Worm (Caenorhabditis elegans): ENCODE results near the gene ctl-2.

ctl-2 gene

DNA sequence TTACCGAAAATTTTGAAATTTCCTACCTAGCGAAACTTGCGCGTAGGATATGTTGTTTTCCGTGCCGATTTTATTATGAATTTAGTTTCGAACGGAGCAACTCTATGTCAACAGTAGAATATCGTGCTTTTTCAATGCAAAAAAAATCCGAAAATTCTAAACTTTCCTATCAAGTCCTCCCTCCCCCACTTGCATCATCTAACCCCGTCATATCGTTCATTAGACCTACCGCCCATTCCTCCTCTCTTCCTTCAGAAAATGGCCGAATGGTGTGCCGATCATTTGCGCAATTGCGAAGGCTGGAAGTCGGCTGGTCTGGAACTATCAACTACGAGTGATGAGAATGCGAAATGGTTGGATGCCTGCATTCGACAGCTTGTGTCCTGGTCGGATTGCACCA is 4.8 kb downstream of the ctl-2 start, which contains the start of gene Y54G11A.7:
TSS of gene Y54G11A.7 (plus strand) at position 256 of the 400 bp plus-strand sequence.
- TF ChIP-seq F26F4.8 (GFP tag; conservative IDR thresholded peaks at IDR 0.05) (0 out of 2 replicates have a peak, but pooled peaks have one; percentile 28), aha-1 (tag) (peak; percentile 4), ztf-7 (tag; optimal IDR thresholded peaks at IDR 0.05) (peak; percentile 58)

DNA sequence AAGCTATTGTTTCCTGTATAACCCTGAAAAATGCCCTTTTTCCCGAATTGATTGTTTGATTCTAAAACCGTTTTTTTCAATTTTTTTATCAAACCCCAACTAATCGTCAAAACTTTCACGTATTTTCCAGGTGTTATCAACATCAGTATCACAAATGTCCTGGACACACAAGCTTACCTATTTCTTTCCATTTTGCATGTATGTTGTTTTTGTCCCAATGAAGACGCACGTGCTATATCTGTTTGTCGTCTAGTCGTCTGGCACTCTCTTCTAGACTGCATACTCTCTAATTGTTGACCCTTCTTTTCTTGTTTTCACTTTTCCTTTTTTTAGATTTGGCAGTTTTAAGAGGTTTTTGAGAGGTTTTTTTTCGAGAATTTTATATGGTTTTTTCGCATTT is 5.5 kb downstream of the ctl-2 start:
- TF ChIP-seq T26A8.4 (GFP tag; IDR thresholded peaks at IDR 0.05) (no peak), F49E8.2 (tag; optimal IDR thresholded peaks at IDR 0.05; ENCODE audit: borderline replicate concordance) (no peak), pqm-1 (tag; optimal IDR thresholded peaks at IDR 0.05) (peak; percentile 44), dve-1 (tag; optimal IDR thresholded peaks at IDR 0.05; ENCODE audit: insufficient read depth) (peak; percentile 92), mxl-2 (GFP tag; conservative IDR thresholded peaks at IDR 0.05) (no peak), unc-62 (GFP tag; optimal IDR thresholded peaks at IDR 0.05 in 1 of 2) (peak in 1 of 2 experiments; percentile 93), unc-62 (tag; optimal IDR thresholded peaks at IDR 0.05) (no peak), lsy-2 (tag; optimal IDR thresholded peaks at IDR 0.05) (peak in 1 of 2 experiments; percentile 68), mes-2 (tag; optimal IDR thresholded peaks at IDR 0.05; ENCODE audit: poor library complexity, severe bottlenecking) (peak; percentile 52), hlh-11 (tag; optimal IDR thresholded peaks at IDR 0.05) (peak; percentile 83), lir-3 (tag; optimal IDR thresholded peaks at IDR 0.05) (no peak), nhr-48 (tag; optimal IDR thresholded peaks at IDR 0.05) (peak; percentile 50), nhr-77 (tag; optimal IDR thresholded peaks at IDR 0.05) (peak; percentile 82), nhr-102 (tag; optimal IDR thresholded peaks at IDR 0.05) (peak; percentile 77), daf-16 (GFP tag; optimal IDR thresholded peaks at IDR 0.05) (no peak), daf-16 (tag; optimal IDR thresholded peaks at IDR 0.05) (peak; percentile 100), ces-1 (GFP tag; optimal IDR thresholded peaks at IDR 0.05) (no peak), dmd-6 (GFP tag; IDR thresholded peaks at IDR 0.05) (peak; percentile 74), hif-1 (tag; optimal IDR thresholded peaks at IDR 0.05) (peak in 1 of 2 experiments; percentile 85), hmg-1.1 (GFP tag; IDR thresholded peaks at IDR 0.05) (0 out of 2 replicates have a peak, but pooled peaks have one; percentile 14), mdl-1 (tag; optimal IDR thresholded peaks at IDR 0.05) (peak; percentile 83 to 98), cey-2 (tag; optimal IDR thresholded peaks at IDR 0.05; ENCODE audit: borderline replicate concordance, insufficient read depth) (peak; percentile 27), mep-1 (tag; optimal IDR thresholded peaks at IDR 0.05) (peak; percentile 51), D1046.2 (GFP tag; IDR thresholded peaks at IDR 0.05) (no peak), zip-11 (GFP tag; IDR thresholded peaks at IDR 0.05) (no peak), dpl-1 (GFP tag; optimal IDR thresholded peaks at IDR 0.05) (peak; percentile 35), mxl-3 (GFP tag; optimal IDR thresholded peaks at IDR 0.05) (peak; percentile 54), hlh-30 (tag; optimal IDR thresholded peaks at IDR 0.05; ENCODE audit: insufficient read depth) (peak; percentile 89), rbr-2 (tag; optimal IDR thresholded peaks at IDR 0.05) (peak; percentile 9), aha-1 (tag) (peak; percentile 82), nhr-28 (tag; optimal IDR thresholded peaks at IDR 0.05) (peak; percentile 83), pha-4 (GFP tag; IDR thresholded peaks at IDR 0.05) (no peak), pha-4 (tag; optimal IDR thresholded peaks at IDR 0.05) (peak; percentile 74)

DNA sequence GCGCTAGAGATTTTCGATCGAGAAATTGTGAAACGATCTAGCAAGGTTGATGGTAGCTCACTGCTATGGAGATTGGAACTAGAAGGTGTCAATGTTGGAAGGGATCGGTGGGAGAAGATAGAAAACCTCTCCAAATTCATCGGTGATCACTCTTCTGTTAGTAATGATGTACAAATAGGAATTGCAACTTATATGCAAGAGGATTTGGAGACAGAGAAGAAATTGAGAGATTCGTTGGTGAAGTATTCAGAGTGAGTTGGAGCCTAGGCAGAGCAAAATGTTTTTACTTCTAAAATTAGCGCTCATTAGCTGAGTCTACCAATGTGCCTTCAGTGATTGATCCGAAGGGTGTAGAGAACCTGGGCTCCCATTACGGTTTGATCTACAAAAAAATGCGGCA is 7.4 kb downstream of the ctl-2 start:
- TF ChIP-seq unc-62 (GFP tag; optimal IDR thresholded peaks at IDR 0.05 in 1 of 2) (peak in 1 of 2 experiments; percentile 79), unc-62 (tag; optimal IDR thresholded peaks at IDR 0.05) (no peak), pha-4 (GFP tag; IDR thresholded peaks at IDR 0.05) (no peak), pha-4 (tag; optimal IDR thresholded peaks at IDR 0.05) (no peak)

DNA sequence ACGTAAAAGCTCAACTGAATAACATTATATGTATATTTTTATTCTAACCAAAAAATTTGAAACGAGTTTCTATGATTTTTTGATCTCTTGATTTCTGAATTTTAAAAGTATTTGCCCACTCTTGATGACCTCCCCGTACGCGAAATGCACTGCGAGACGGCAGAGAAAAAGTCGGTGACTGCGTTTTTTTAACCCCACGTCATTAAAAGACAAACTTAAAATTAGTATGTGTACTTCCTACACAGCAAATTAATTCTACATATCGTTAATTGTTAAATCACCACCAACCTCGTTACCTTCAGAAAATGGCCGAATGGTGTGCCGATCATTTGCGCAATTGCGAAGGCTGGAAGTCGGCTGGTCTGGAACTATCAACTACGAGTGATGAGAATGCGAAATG is 9.3 kb downstream of the ctl-2 start, which contains the start of gene Y54G11A.4:
TSS of gene Y54G11A.4 (plus strand) at position 301 of the 400 bp plus-strand sequence.
- peak in 1 of 2 experiments; percentile 18 for TF ChIP-seq mdl-1 (tag; optimal IDR thresholded peaks at IDR 0.05)
- no peak for TF ChIP-seq ceh-32 (tag; optimal IDR thresholded peaks at IDR 0.05; ENCODE audit: poor library complexity)
- TF ChIP-seq nhr-102 (tag; optimal IDR thresholded peaks at IDR 0.05): no peak
- no peak for TF ChIP-seq pqm-1 (tag; optimal IDR thresholded peaks at IDR 0.05)
- no peak for TF ChIP-seq set-16 (GFP tag; IDR thresholded peaks at IDR 0.05)
- no peak for TF ChIP-seq ama-1 (optimal IDR thresholded peaks at IDR 0.05)
- TF ChIP-seq nhr-28 (tag; optimal IDR thresholded peaks at IDR 0.05): peak; percentile 1
- no peak for TF ChIP-seq ztf-11 (tag; optimal IDR thresholded peaks at IDR 0.05)
- TF ChIP-seq nhr-6 (tag; optimal IDR thresholded peaks at IDR 0.05): no peak
- TF ChIP-seq mxl-3 (GFP tag; optimal IDR thresholded peaks at IDR 0.05): no peak
- TF ChIP-seq saeg-2 (GFP tag; IDR thresholded peaks at IDR 0.05): no peak
- TF ChIP-seq snpc-1.2 (GFP tag; IDR thresholded peaks at IDR 0.05): no peak
- no peak for TF ChIP-seq egl-27 (tag; optimal IDR thresholded peaks at IDR 0.05)
- no peak for TF ChIP-seq Y5F2A.4 (GFP tag; optimal IDR thresholded peaks at IDR 0.05)

All from whole organism, L4 larva.